Fruit fly (Drosophila melanogaster): ENCODE results near the gene Cpr35B.

Cpr35B gene

DNA sequence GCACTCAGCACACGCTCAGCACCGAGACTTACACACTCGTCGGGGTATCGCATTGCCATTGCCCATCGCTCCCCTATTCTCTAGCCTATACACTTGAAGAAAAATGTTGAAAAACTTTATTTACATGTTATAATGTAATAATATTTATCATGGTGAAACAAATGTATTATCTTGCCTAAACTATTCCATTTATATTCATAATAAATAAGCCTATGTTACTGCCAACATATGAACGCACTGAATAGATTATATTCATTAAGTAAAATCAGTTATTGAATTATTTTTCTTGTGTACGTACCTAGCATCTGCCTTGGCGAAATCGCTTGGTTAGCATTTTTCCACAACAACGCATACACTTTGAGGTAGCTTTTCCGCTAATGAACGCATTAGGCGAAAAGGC is 15.9 kb upstream of the Cpr35B start (continued):
- TF ChIP-seq CG6276 (GFP tag; optimal IDR thresholded peaks at IDR 0.05): peak; percentile 32
- no peak for TF ChIP-seq CG34406 (GFP tag; optimal IDR thresholded peaks at IDR 0.05)
- TF ChIP-seq CG8119 (GFP tag; IDR thresholded peaks at IDR 0.05): 0 out of 3 replicates have a peak, but pooled peaks have one; percentile 26
- TF ChIP-seq dac (GFP tag; optimal IDR thresholded peaks at IDR 0.05): no peak
- TF ChIP-seq CG10669 (GFP tag; optimal IDR thresholded peaks at IDR 0.05): peak; percentile 26
- peak; percentile 33 for TF ChIP-seq CG8632 (GFP tag; optimal IDR thresholded peaks at IDR 0.05)
- TF ChIP-seq Ets96B (tag; optimal IDR thresholded peaks at IDR 0.05): peak; percentile 54
- TF ChIP-seq acj6 (GFP tag; optimal IDR thresholded peaks at IDR 0.05): peak; percentile 27
- TF ChIP-seq CG6854 (GFP tag; optimal IDR thresholded peaks at IDR 0.05): no peak
- TF ChIP-seq Sox14 (GFP tag; optimal IDR thresholded peaks at IDR 0.05): no peak
- TF ChIP-seq fkh (GFP tag; optimal IDR thresholded peaks at IDR 0.05): no peak
- TF ChIP-seq Blimp-1 (GFP tag; optimal IDR thresholded peaks at IDR 0.05): no peak
- TF ChIP-seq achi (GFP tag; optimal IDR thresholded peaks at IDR 0.05): peak; percentile 28
- peak; percentile 16 for TF ChIP-seq CG3919 (GFP tag; optimal IDR thresholded peaks at IDR 0.05)
- peak; percentile 16 for TF ChIP-seq CG16779 (tag; optimal IDR thresholded peaks at IDR 0.05)
- TF ChIP-seq fd85E (GFP tag; optimal IDR thresholded peaks at IDR 0.05): no peak
- TF ChIP-seq CG8319 (GFP tag; optimal IDR thresholded peaks at IDR 0.05): no peak
- peak; percentile 2 for TF ChIP-seq CG6792 (GFP tag; optimal IDR thresholded peaks at IDR 0.05)

DNA sequence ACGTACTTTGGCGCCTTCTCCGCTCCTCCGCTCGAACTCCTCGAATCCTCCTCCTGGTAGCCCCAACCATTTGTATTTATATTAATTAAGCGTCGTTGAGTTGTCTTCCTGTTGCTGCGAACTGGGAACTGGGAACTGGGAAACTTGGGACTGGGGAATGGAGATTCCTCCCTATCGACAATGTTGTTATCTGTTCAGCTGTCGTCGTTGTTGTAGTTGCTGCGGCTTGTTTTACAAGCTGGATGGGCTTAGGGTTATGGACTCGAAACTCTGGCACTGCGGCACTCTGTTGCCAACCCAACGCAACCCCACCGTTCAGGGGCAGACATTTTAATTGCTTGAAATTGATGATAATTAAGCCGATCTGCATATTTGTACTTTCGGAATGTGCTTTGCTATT is 13.8 kb upstream of the Cpr35B start:
- TF ChIP-seq Ets21C (GFP tag; optimal IDR thresholded peaks at IDR 0.05) (no peak), dsx (GFP tag; optimal IDR thresholded peaks at IDR 0.05; ENCODE audit: poor library complexity, severe bottlenecking) (peak; percentile 72), svp (GFP tag) (peak; percentile 63), dac (GFP tag; optimal IDR thresholded peaks at IDR 0.05) (no peak), Eip93F (GFP tag; optimal IDR thresholded peaks at IDR 0.05) (no peak), Hr4 (GFP tag; optimal IDR thresholded peaks at IDR 0.05) (no peak), CG7368 (GFP tag; optimal IDR thresholded peaks at IDR 0.05) (no peak), CG3919 (GFP tag; optimal IDR thresholded peaks at IDR 0.05) (no peak), Lpt (GFP tag; optimal IDR thresholded peaks at IDR 0.05) (no peak)

DNA sequence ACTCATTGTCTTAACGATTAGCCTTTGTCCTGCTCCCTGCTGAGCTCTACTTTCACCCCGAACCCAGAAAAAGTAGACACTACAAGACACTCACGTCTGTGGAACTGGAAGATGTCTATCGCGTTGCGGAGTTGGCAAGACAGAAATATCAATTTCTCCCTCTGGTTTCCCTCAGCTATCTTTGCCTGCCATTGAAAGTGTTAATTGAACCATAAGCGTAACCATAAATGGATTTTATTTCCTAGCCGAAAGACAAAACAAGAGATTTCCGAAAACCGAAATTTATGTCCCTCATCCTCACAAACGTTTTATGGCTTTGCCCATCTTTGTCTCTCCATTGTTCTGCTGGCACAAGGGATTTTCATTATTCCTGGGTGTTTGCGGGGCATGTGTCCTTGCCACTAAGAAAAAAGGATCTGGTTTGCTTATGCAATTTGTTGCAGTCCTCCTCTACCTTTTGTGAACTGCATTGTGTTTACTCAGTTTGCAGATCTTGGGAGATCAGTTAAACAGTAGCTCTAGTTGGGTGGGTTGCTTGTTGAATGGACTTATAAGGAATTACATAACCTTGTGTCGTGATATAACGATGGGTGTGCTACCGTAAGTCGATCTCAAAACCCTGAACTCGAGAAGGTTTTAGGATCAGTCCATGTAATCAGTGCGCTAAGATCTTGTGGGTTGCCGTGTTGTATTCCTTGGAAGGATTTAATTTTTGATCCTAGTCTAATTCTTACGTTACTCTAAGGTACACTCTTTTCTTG is 11.1 kb upstream of the Cpr35B start:
- TF ChIP-seq CG6808 (GFP tag; optimal IDR thresholded peaks at IDR 0.05) (no peak), CG6792 (GFP tag; optimal IDR thresholded peaks at IDR 0.05) (no peak), CG8632 (GFP tag; optimal IDR thresholded peaks at IDR 0.05) (no peak), Eip78C (GFP tag) (no peak), CG11294 (GFP tag; IDR thresholded peaks at IDR 0.05) (no peak), Eip93F (GFP tag; optimal IDR thresholded peaks at IDR 0.05) (no peak), Eip75B (GFP tag; optimal IDR thresholded peaks at IDR 0.05) (no peak), svp (GFP tag) (no peak), Met (GFP tag; optimal IDR thresholded peaks at IDR 0.05) (no peak), CG8319 (GFP tag; optimal IDR thresholded peaks at IDR 0.05) (no peak), CG11902 (GFP tag; optimal IDR thresholded peaks at IDR 0.05) (no peak), fd85E (GFP tag; optimal IDR thresholded peaks at IDR 0.05) (no peak)

DNA sequence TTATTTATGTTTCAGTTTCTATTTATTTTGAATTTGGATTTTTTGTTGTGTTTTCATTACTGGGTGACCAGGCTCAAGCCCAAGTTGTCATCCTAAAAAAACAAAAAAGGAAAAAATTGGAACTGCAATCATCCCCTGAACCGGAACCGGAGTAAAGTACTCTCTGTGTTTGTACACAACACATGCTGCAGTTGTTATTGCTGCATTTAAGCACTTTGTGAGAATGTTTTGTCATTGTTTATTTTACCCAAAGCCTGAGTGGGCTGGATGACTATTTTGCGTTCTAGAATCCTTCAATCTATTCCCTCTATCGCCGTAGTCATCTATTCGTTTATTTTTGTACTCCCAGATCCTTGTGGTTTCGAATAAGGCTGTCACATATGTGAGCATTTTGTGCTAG is 9.5 kb upstream of the Cpr35B start:
- no peak for TF ChIP-seq CG10669 (GFP tag; optimal IDR thresholded peaks at IDR 0.05)
- no peak for TF ChIP-seq Sox15 (GFP tag; optimal IDR thresholded peaks at IDR 0.05)
- TF ChIP-seq Lpt (GFP tag; optimal IDR thresholded peaks at IDR 0.05): no peak
- peak; percentile 35 for TF ChIP-seq fkh (GFP tag; optimal IDR thresholded peaks at IDR 0.05)
- TF ChIP-seq svp (GFP tag): no peak

Measured in whole organism, prepupa.